Fruit fly (Drosophila melanogaster): ENCODE data around the gene CG43083.

CG43083 gene

dm6 chr3L:15619626-15620247, 28.6 kb upstream of the CG43083 start, which contains the start of gene Phs (continued):
- TF ChIP-seq CG16815 (GFP tag; optimal IDR thresholded peaks at IDR 0.05), result peak; percentile 83
- TF ChIP-seq sqz (GFP tag; optimal IDR thresholded peaks at IDR 0.05), result peak; percentile 38
- 0 out of 2 replicates have a peak, but pooled peaks have one; percentile 28 for TF ChIP-seq unc-4 (GFP tag; IDR thresholded peaks at IDR 0.05; ENCODE audit: partially characterized antibody)
- peak; percentile 96 for TF ChIP-seq sob (GFP tag; IDR thresholded peaks at IDR 0.05)
- TF ChIP-seq Ada2b (GFP tag; IDR thresholded peaks at IDR 0.05), result no peak
- TF ChIP-seq ash1 (GFP tag; optimal IDR thresholded peaks at IDR 0.05), result peak; percentile 82
- peak; percentile 74 for TF ChIP-seq disco-r (GFP tag; optimal IDR thresholded peaks at IDR 0.05)
- no peak for TF ChIP-seq pan (optimal IDR thresholded peaks at IDR 0.05)
- TF ChIP-seq pan (GFP tag; optimal IDR thresholded peaks at IDR 0.05 in 1 of 2, IDR thresholded peaks at IDR 0.05 in 1 of 2), result peak in 1 of 2 experiments; percentile 71
- TF ChIP-seq chinmo (GFP tag; IDR thresholded peaks at IDR 0.05; ENCODE audit: partially characterized antibody), result peak; percentile 82; the same call in 1 of the 4 replicates
- TF ChIP-seq tio (GFP tag; optimal IDR thresholded peaks at IDR 0.05), result peak; percentile 46
- TF ChIP-seq CG2875 (GFP tag; optimal IDR thresholded peaks at IDR 0.05), result peak; percentile 51
- TF ChIP-seq CG4282 (GFP tag; optimal IDR thresholded peaks at IDR 0.05), result peak; percentile 86
- TF ChIP-seq ro (GFP tag; IDR thresholded peaks at IDR 0.05), result no peak; the same call in 1 of the 2 replicates
- no peak for TF ChIP-seq lov (optimal IDR thresholded peaks at IDR 0.05)
- TF ChIP-seq lov (GFP tag; IDR thresholded peaks at IDR 0.05), result peak; percentile 78; the same call in 1 of the 3 replicates
- TF ChIP-seq CG7786 (GFP tag; optimal IDR thresholded peaks at IDR 0.05), result peak; percentile 93
- TF ChIP-seq ato (GFP tag; IDR thresholded peaks at IDR 0.05; ENCODE audit: partially characterized antibody), result peak; percentile 44; the same call in 1 of the 2 replicates
- TF ChIP-seq Lim3 (GFP tag; IDR thresholded peaks at IDR 0.05), result no peak
- TF ChIP-seq CG30431 (GFP tag; optimal IDR thresholded peaks at IDR 0.05), result peak; percentile 68
- no peak for TF ChIP-seq CG10147 (GFP tag; optimal IDR thresholded peaks at IDR 0.05)
- TF ChIP-seq tll (GFP tag; optimal IDR thresholded peaks at IDR 0.05), result no peak
- TF ChIP-seq onecut (GFP tag; IDR thresholded peaks at IDR 0.05), result peak; percentile 72
- peak; percentile 51 for TF ChIP-seq CG4328 (GFP tag; optimal IDR thresholded peaks at IDR 0.05)
- TF ChIP-seq pho (GFP tag; optimal IDR thresholded peaks at IDR 0.05), result peak; percentile 76
- TF ChIP-seq CG10654 (GFP tag; optimal IDR thresholded peaks at IDR 0.05), result peak; percentile 82
- TF ChIP-seq ham (GFP tag; IDR thresholded peaks at IDR 0.05), result no peak
- TF ChIP-seq luna (GFP tag; optimal IDR thresholded peaks at IDR 0.05), result peak; percentile 75
- no peak for TF ChIP-seq sim (GFP tag; IDR thresholded peaks at IDR 0.05)
- peak; percentile 83 for TF ChIP-seq CG1603 (tag; optimal IDR thresholded peaks at IDR 0.05)
- peak; percentile 45 for TF ChIP-seq CG6765 (GFP tag; optimal IDR thresholded peaks at IDR 0.05)
- TF ChIP-seq CG17568 (GFP tag; optimal IDR thresholded peaks at IDR 0.05), result peak; percentile 7
- TF ChIP-seq CG11456 (GFP tag; IDR thresholded peaks at IDR 0.05), result peak; percentile 90
- TF ChIP-seq Doc3 (GFP tag; IDR thresholded peaks at IDR 0.05; ENCODE audit: partially characterized antibody), result no peak
- peak; percentile 43 for TF ChIP-seq unpg (GFP tag; optimal IDR thresholded peaks at IDR 0.05)
- TF ChIP-seq CG6813 (GFP tag; optimal IDR thresholded peaks at IDR 0.05), result peak; percentile 72
- TF ChIP-seq CG17186 (GFP tag; optimal IDR thresholded peaks at IDR 0.05), result peak; percentile 66
- no peak for TF ChIP-seq GATAe (GFP tag; conservative IDR thresholded peaks at IDR 0.05)
- TF ChIP-seq zf30C (GFP tag; optimal IDR thresholded peaks at IDR 0.05), result peak; percentile 36
- peak; percentile 59 for TF ChIP-seq Sry-δ (GFP tag; optimal IDR thresholded peaks at IDR 0.05)
- peak; percentile 49 for TF ChIP-seq Blimp-1 (GFP tag; optimal IDR thresholded peaks at IDR 0.05)
- TF ChIP-seq trh (GFP tag; optimal IDR thresholded peaks at IDR 0.05), result peak; percentile 52
- TF ChIP-seq ab (GFP tag; optimal IDR thresholded peaks at IDR 0.05), result peak; percentile 46
- no peak for TF ChIP-seq CG15696 (tag; optimal IDR thresholded peaks at IDR 0.05)
- TF ChIP-seq Dll (GFP tag; IDR thresholded peaks at IDR 0.05; ENCODE audit: partially characterized antibody), result peak; percentile 34; the same call in 1 of the 4 replicates
- peak in 1 of 3 experiments; percentile 1 for TF ChIP-seq Stat92E (GFP tag; optimal IDR thresholded peaks at IDR 0.05)
- TF ChIP-seq Dip2 (GFP tag; IDR thresholded peaks at IDR 0.05), result no peak
- TF ChIP-seq CG15073 (GFP tag; optimal IDR thresholded peaks at IDR 0.05), result no peak
- no peak for TF ChIP-seq CG4360 (GFP tag; IDR thresholded peaks at IDR 0.05)
